Worm (Caenorhabditis elegans) whole organism, young adult: ENCODE results near the gene F59B10.5.
A peak's percentile ranks its signal among the peaks of the same experiment; 100 is the strongest.

ENCODE experiments used
- B0019.2 ChIP-seq: fragments of 200-800 bp; sonication (Bioruptor generic); conservative IDR thresholded peaks from 2 replicates; pipeline ENCODE4 v1.3.6; 2022; ENCODE audit warnings: missing genetic modification reagents, missing genetic modification characterization, missing compliant biosample characterization
- B0261.1 ChIP-seq: sonication (generic microtip); optimal IDR thresholded peaks from 2 replicates; lab custom pipeline; 2016; ENCODE audit warnings: mild to moderate bottlenecking, missing genetic modification characterization, moderate library complexity, missing compliant biosample characterization
- C17E4.6 ChIP-seq: fragments of 200-800 bp; sonication (Bioruptor generic); IDR thresholded peaks from 2 replicates; pipeline ENCODE4 v1.3.6; 2022; ENCODE audit warnings: missing genetic modification reagents, missing genetic modification characterization, missing compliant biosample characterization
- F23B12.7 ChIP-seq: sonication (generic microtip); optimal IDR thresholded peaks from 2 replicates; lab custom pipeline; 2017; ENCODE audit warnings: missing genetic modification characterization, mild to moderate bottlenecking, missing compliant biosample characterization, antibody characterized with exemption, moderate library complexity; ENCODE audit not compliant: insufficient read depth
- F39B2.1 ChIP-seq: fragments of 200-800 bp; sonication (Bioruptor generic); IDR thresholded peaks from 2 replicates; pipeline ENCODE4 v1.3.6; 2022; ENCODE audit warnings: missing genetic modification reagents, missing genetic modification characterization, missing compliant biosample characterization
- F55B11.4 ChIP-seq: sonication (generic microtip); optimal IDR thresholded peaks from 2 replicates; lab custom pipeline; 2016; ENCODE audit warnings: missing compliant biosample characterization, missing genetic modification characterization, borderline replicate concordance; ENCODE audit not compliant: insufficient read depth
- F57C9.4 ChIP-seq: sonication (generic microtip); optimal IDR thresholded peaks from 2 replicates; lab custom pipeline; 2017; ENCODE audit warnings: mild to moderate bottlenecking, missing genetic modification characterization, missing compliant biosample characterization
- K12H6.12 ChIP-seq: fragments of 200-800 bp; sonication (Bioruptor generic); optimal IDR thresholded peaks from 2 replicates; lab custom pipeline; 2018; ENCODE audit warnings: mild to moderate bottlenecking, missing genetic modification characterization, missing compliant biosample characterization
- Y67H2A.10 ChIP-seq: fragments of 200-800 bp; sonication (Bioruptor generic); conservative IDR thresholded peaks from 2 replicates; pipeline ENCODE4 v1.3.6; 2022; ENCODE audit warnings: missing genetic modification reagents, missing genetic modification characterization, missing compliant biosample characterization
- Y79H2A.3 ChIP-seq: fragments of 200-800 bp; sonication (Bioruptor generic); conservative IDR thresholded peaks from 2 replicates; pipeline ENCODE4 v1.3.6; 2022; ENCODE audit warnings: missing genetic modification reagents, missing genetic modification characterization, missing compliant biosample characterization
- ZK185.1 ChIP-seq: sonication (generic microtip); optimal IDR thresholded peaks from 2 replicates; lab custom pipeline; 2016; ENCODE audit warnings: mild to moderate bottlenecking, missing genetic modification characterization, missing compliant biosample characterization; ENCODE audit not compliant: poor library complexity, severe bottlenecking
- akir-1 ChIP-seq: fragments of 200-800 bp; sonication (Bioruptor generic); optimal IDR thresholded peaks from 2 replicates; lab custom pipeline; 2018; ENCODE audit warnings: mild to moderate bottlenecking, missing genetic modification characterization, moderate library complexity, missing compliant biosample characterization
- atf-7 ChIP-seq: sonication (generic microtip); optimal IDR thresholded peaks from 2 replicates; lab custom pipeline; 2017; ENCODE audit warnings: mild to moderate bottlenecking, missing genetic modification characterization, missing compliant biosample characterization
- ccch-3 ChIP-seq: fragments of 200-800 bp; sonication (Bioruptor generic); optimal IDR thresholded peaks from 2 replicates; lab custom pipeline; 2018; ENCODE audit warnings: mild to moderate bottlenecking, missing genetic modification characterization, missing compliant biosample characterization
- ceh-40 ChIP-seq: fragments of 200-800 bp; sonication (Bioruptor generic); IDR thresholded peaks from 2 replicates; pipeline ENCODE4 v1.3.6; 2022; ENCODE audit warnings: missing genetic modification characterization, missing compliant biosample characterization
- efl-1 ChIP-seq: fragments of 150-350 bp; optimal IDR thresholded peaks from 2 replicates; lab custom pipeline; 2014; ENCODE audit warnings: missing biosample characterization, missing genetic modification reagents, missing genetic modification characterization
- ets-4 ChIP-seq: fragments of 200-800 bp; sonication (Bioruptor generic); optimal IDR thresholded peaks from 2 replicates; lab custom pipeline; 2018; ENCODE audit warnings: mild to moderate bottlenecking, missing genetic modification characterization, missing compliant biosample characterization
- hlh-26 ChIP-seq: fragments of 200-800 bp; sonication (Bioruptor generic); conservative IDR thresholded peaks from 2 replicates; pipeline ENCODE4 v1.3.6; 2022; ENCODE audit warnings: missing genetic modification reagents, missing genetic modification characterization, missing compliant biosample characterization
- hrde-1 ChIP-seq: sonication (generic microtip); optimal IDR thresholded peaks from 2 replicates; lab custom pipeline; 2016; ENCODE audit warnings: missing genetic modification characterization, mild to moderate bottlenecking, missing compliant biosample characterization, moderate library complexity, missing genotype, missing genetic modification reagents, borderline replicate concordance
- lin-40 ChIP-seq: sonication (generic microtip); optimal IDR thresholded peaks from 2 replicates; lab custom pipeline; 2016; ENCODE audit warnings: missing genetic modification characterization, mild to moderate bottlenecking, missing compliant biosample characterization, missing genotype, missing genetic modification reagents
- lir-1 ChIP-seq: fragments of 200-800 bp; sonication (Bioruptor generic); conservative IDR thresholded peaks from 2 replicates; pipeline ENCODE4 v1.3.6; 2022; ENCODE audit warnings: missing genetic modification reagents, missing genetic modification characterization, missing compliant biosample characterization
- lsy-27 ChIP-seq: sonication (generic microtip); optimal IDR thresholded peaks from 2 replicates; lab custom pipeline; 2017; ENCODE audit warnings: missing genetic modification characterization, mild to moderate bottlenecking, missing compliant biosample characterization, antibody characterized with exemption, missing genotype, borderline replicate concordance; ENCODE audit not compliant: insufficient read depth
- madf-10 ChIP-seq: sonication (generic microtip); optimal IDR thresholded peaks from 2 replicates; lab custom pipeline; 2016; ENCODE audit warnings: mild to moderate bottlenecking, missing genetic modification characterization, missing compliant biosample characterization
- madf-3 ChIP-seq: fragments of 200-800 bp; sonication (Bioruptor generic); IDR thresholded peaks from 2 replicates; pipeline ENCODE4 v1.3.6; 2022; ENCODE audit warnings: missing genetic modification reagents, missing genetic modification characterization, missing compliant biosample characterization
- mel-28 ChIP-seq: sonication (generic microtip); optimal IDR thresholded peaks from 2 replicates; lab custom pipeline; 2016; ENCODE audit warnings: borderline replicate concordance, mild to moderate bottlenecking, missing genetic modification characterization, missing compliant biosample characterization
- mxl-1 ChIP-seq: sonication (generic microtip); optimal IDR thresholded peaks from 2 replicates; lab custom pipeline; 2016; ENCODE audit warnings: missing genetic modification characterization, missing compliant biosample characterization
- nfya-1 ChIP-seq: sonication (generic microtip); optimal IDR thresholded peaks from 2 replicates; lab custom pipeline; 2017; ENCODE audit warnings: antibody characterized with exemption, missing compliant biosample characterization, missing genetic modification characterization, borderline replicate concordance; ENCODE audit not compliant: insufficient read depth
- nfyb-1 ChIP-seq: fragments of 200-800 bp; sonication (Bioruptor generic); IDR thresholded peaks from 2 replicates; pipeline ENCODE4 v1.3.6; 2022; ENCODE audit warnings: missing genetic modification reagents, missing genetic modification characterization, missing compliant biosample characterization
- nhr-27 ChIP-seq: fragments of 200-800 bp; sonication (Bioruptor generic); optimal IDR thresholded peaks from 2 replicates; lab custom pipeline; 2018; ENCODE audit warnings: mild to moderate bottlenecking, missing genetic modification characterization, moderate library complexity, missing compliant biosample characterization
- pha-4 ChIP-seq: fragments of 150-350 bp; sonication (generic microtip); optimal IDR thresholded peaks from 2 replicates; lab custom pipeline; 2014; ENCODE audit warnings: missing biosample characterization, missing genetic modification reagents, missing genetic modification characterization
- rcor-1 ChIP-seq: fragments of 200-800 bp; sonication (Bioruptor generic); IDR thresholded peaks from 2 replicates; pipeline ENCODE4 v1.3.6; 2022; ENCODE audit warnings: missing genetic modification reagents, missing genetic modification characterization, missing compliant biosample characterization
- rpc-1 ChIP-seq, 2 experiments: fragments of 150-350 bp in 1 of 2; sonication (generic microtip) in 1 of 2; optimal IDR thresholded peaks; 2 replicates each; lab custom pipeline; 2014 to 2018; ENCODE audit warnings: missing biosample characterization in 1 of 2, missing genetic modification characterization in 1 of 2, missing genetic modification reagents in 1 of 2, missing genotype in 1 of 2
- sea-2 ChIP-seq: fragments of 200-800 bp; sonication (Bioruptor generic); IDR thresholded peaks from 2 replicates; pipeline ENCODE4 v1.3.6; 2022; ENCODE audit warnings: missing genetic modification characterization, missing compliant biosample characterization
- snpc-1.1 ChIP-seq: sonication (generic microtip); optimal IDR thresholded peaks from 2 replicates; lab custom pipeline; 2017; ENCODE audit warnings: missing genetic modification characterization, mild to moderate bottlenecking, missing compliant biosample characterization, antibody characterized with exemption, moderate library complexity, missing genotype, missing genetic modification reagents; ENCODE audit not compliant: insufficient read depth
- snpc-1.3 ChIP-seq: sonication (generic microtip); optimal IDR thresholded peaks from 2 replicates; lab custom pipeline; 2017; ENCODE audit warnings: missing genetic modification characterization, mild to moderate bottlenecking, missing compliant biosample characterization, antibody characterized with exemption, moderate library complexity, missing genotype, missing genetic modification reagents; ENCODE audit not compliant: insufficient read depth
- somi-1 ChIP-seq: fragments of 200-800 bp; sonication (Bioruptor generic); optimal IDR thresholded peaks from 2 replicates; lab custom pipeline; 2018; ENCODE audit warnings: mild to moderate bottlenecking, missing genetic modification characterization, missing compliant biosample characterization
- sptf-2 ChIP-seq: fragments of 200-800 bp; sonication (Bioruptor generic); optimal IDR thresholded peaks from 2 replicates; lab custom pipeline; 2018; ENCODE audit warnings: mild to moderate bottlenecking, missing genetic modification characterization, missing compliant biosample characterization
- tbp1 ChIP-seq: fragments of 200-800 bp; sonication (Bioruptor generic); optimal IDR thresholded peaks from 2 replicates; lab custom pipeline; 2018; ENCODE audit warnings: mild to moderate bottlenecking, missing genetic modification characterization, missing compliant biosample characterization
- tlf-1 ChIP-seq: fragments of 200-800 bp; sonication (Bioruptor generic); optimal IDR thresholded peaks from 2 replicates; lab custom pipeline; 2018; ENCODE audit warnings: mild to moderate bottlenecking, missing genetic modification characterization, missing compliant biosample characterization
- xnd-1 ChIP-seq: sonication (generic microtip); optimal IDR thresholded peaks from 2 replicates; lab custom pipeline; 2016; ENCODE audit warnings: missing genotype, missing genetic modification reagents, missing genetic modification characterization, missing compliant biosample characterization
- ztf-18 ChIP-seq: sonication (generic microtip); optimal IDR thresholded peaks from 2 replicates; lab custom pipeline; 2016; ENCODE audit warnings: missing genotype, mild to moderate bottlenecking, missing genetic modification characterization, missing compliant biosample characterization
- ztf-26 ChIP-seq: sonication (generic microtip); optimal IDR thresholded peaks from 2 replicates; lab custom pipeline; 2017; ENCODE audit warnings: missing genetic modification characterization, missing compliant biosample characterization
- ztf-28 ChIP-seq: fragments of 200-800 bp; sonication (Bioruptor generic); IDR thresholded peaks from 2 replicates; pipeline ENCODE4 v1.3.6; 2022; ENCODE audit warnings: missing genetic modification reagents, missing genetic modification characterization, missing compliant biosample characterization
- ztf-3 ChIP-seq: fragments of 200-800 bp; sonication (Bioruptor generic); optimal IDR thresholded peaks from 2 replicates; lab custom pipeline; 2018; ENCODE audit warnings: mild to moderate bottlenecking, missing genetic modification characterization, missing compliant biosample characterization

F59B10.5 gene

DNA sequence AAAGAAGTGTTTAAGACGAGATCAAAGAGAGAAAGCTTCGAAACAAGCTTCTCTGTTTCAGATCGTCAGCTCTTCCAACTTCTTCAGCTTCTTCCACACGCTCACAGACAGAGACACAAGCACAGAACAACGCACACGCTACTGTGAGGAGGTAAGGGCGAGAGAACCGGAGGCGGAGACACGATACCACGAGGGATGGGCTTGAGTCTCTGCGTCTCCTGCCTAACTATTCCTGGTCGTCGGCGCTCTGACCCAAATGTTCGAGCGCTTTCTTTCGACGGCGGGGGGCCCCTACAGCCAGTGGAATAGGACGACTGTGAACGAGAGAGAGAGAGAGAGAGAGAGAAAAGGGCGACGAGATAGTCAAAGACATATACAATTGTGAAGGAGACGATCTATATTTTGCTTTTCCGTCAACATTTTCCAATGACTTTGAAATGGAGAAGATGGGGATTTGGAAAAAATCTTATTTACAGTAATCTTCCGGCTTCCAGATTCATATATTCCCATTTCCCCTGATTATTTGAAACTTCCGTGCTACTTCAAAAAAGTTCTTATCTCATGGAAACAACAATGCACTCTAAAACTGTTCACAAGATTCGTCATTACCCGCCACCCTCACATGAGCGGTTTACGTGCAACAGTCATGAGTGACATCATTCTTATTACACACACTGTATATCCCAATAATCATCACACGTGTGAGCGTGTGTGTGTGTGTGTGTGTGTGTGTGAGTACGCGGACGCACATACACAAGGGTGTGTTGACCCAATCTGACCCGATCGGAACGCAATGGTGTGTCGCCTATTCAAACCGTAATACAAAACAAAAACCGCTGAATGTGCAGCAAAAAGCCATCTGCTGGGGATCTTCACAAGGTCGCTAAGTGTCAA is 25.5 kb upstream of the F59B10.5 start (continued):
- TF ChIP-seq ztf-28 (GFP tag; lab: Robert Waterston, UW) (0 out of 2 replicates have a peak, but pooled peaks have one; percentile 17), C17E4.6 (no peak), mel-28 (tag; lab: Kevin White, UChicago) (no peak), somi-1 (GFP tag; lab: Kevin White, UChicago) (no peak), F57C9.4 (tag; lab: Kevin White, UChicago) (no peak), lsy-27 (tag; lab: Kevin White, UChicago) (no peak), ceh-40 (GFP tag; lab: Robert Waterston, UW) (no peak), akir-1 (GFP tag; lab: Kevin White, UChicago) (no peak), F55B11.4 (tag; lab: Kevin White, UChicago) (no peak), tlf-1 (peak; percentile 45), lir-1 (GFP tag; lab: Robert Waterston, UW) (peak; percentile 60), mxl-1 (tag; lab: Kevin White, UChicago) (no peak), Y79H2A.3 (no peak), madf-10 (peak; percentile 67), snpc-1.1 (tag; lab: Kevin White, UChicago) (no peak), tbp1 (GFP tag; lab: Kevin White, UChicago) (peak; percentile 30), xnd-1 (tag; lab: Kevin White, UChicago) (no peak), sptf-2 (GFP tag; lab: Kevin White, UChicago) (no peak), ZK185.1 (tag; lab: Kevin White, UChicago) (peak; percentile 77), F39B2.1 (GFP tag; lab: Robert Waterston, UW) (0 out of 2 replicates have a peak, but pooled peaks have one; percentile 33), F23B12.7 (no peak), B0261.1 (no peak), pha-4 (tag; lab: Kevin White, UChicago) (no peak), hrde-1 (tag; lab: Kevin White, UChicago) (no peak), lin-40 (peak; percentile 72), B0019.2 (GFP tag; lab: Robert Waterston, UW) (no peak), sea-2 (GFP tag; lab: Robert Waterston, UW) (no peak; the same call in 1 of the 2 replicates), ztf-26 (tag; lab: Kevin White, UChicago) (no peak), madf-3 (GFP tag; lab: Robert Waterston, UW) (no peak), nhr-27 (tag; lab: Kevin White, UChicago) (no peak), nfyb-1 (GFP tag; lab: Robert Waterston, UW) (peak; percentile 55; the same call in 1 of the 2 replicates), hlh-26 (GFP tag; lab: Robert Waterston, UW) (no peak), K12H6.12 (peak; percentile 90), ztf-3 (GFP tag; lab: Kevin White, UChicago) (peak; percentile 32), snpc-1.3 (tag; lab: Kevin White, UChicago) (no peak), rpc-1 (optimal IDR thresholded peaks at IDR 0.05; lab: Kevin White, UChicago) (peak; percentile 2), rpc-1 (tag; optimal IDR thresholded peaks at IDR 0.05; lab: Kevin White, UChicago) (no peak), nfya-1 (tag; lab: Kevin White, UChicago) (no peak), rcor-1 (GFP tag; lab: Robert Waterston, UW) (peak; percentile 65; the same call in 1 of the 2 replicates), ets-4 (peak; percentile 24), Y67H2A.10 (peak; percentile 58; the same call in 1 of the 2 replicates), atf-7 (tag; lab: Kevin White, UChicago) (peak; percentile 91), efl-1 (GFP tag; lab: Kevin White, UChicago) (no peak), ccch-3 (GFP tag; lab: Kevin White, UChicago) (no peak), ztf-18 (tag; lab: Kevin White, UChicago) (no peak)
